Worm (Caenorhabditis elegans) whole organism, L4 larva: ENCODE data around the gene npp-3.

Source experiments
- T26A8.4 ChIP-seq: fragments of 200-800 bp; sonication (Bioruptor generic); IDR thresholded peaks from 2 replicates; pipeline ENCODE4 v1.3.6; 2022; ENCODE audit warnings: missing genetic modification characterization, missing compliant biosample characterization
- Y5F2A.4 ChIP-seq: fragments of 200-800 bp; sonication (Bioruptor generic); optimal IDR thresholded peaks from 2 replicates; lab custom pipeline; 2018; ENCODE audit warnings: mild to moderate bottlenecking, missing genetic modification characterization, missing compliant biosample characterization
- ceh-28 ChIP-seq: fragments of 150-350 bp; optimal IDR thresholded peaks from 2 replicates; lab custom pipeline; 2014; ENCODE audit warnings: missing biosample characterization, missing genetic modification reagents, missing genetic modification characterization
- ctbp-1 ChIP-seq: fragments of 200-800 bp; sonication (Bioruptor generic); IDR thresholded peaks from 2 replicates; pipeline ENCODE4 v1.3.6; 2022; ENCODE audit warnings: missing genetic modification reagents, missing genetic modification characterization, missing compliant biosample characterization
- fos-1 ChIP-seq: fragments of 150-350 bp; optimal IDR thresholded peaks from 2 replicates; lab custom pipeline; 2014; ENCODE audit warnings: missing biosample characterization, missing genetic modification characterization
- lin-38 ChIP-seq: fragments of 200-800 bp; sonication (Bioruptor generic); IDR thresholded peaks from 2 replicates; pipeline ENCODE4 v1.3.6; 2022; ENCODE audit warnings: missing genetic modification reagents, missing genetic modification characterization, missing compliant biosample characterization
- mdt-29 ChIP-seq: fragments of 200-800 bp; sonication (Bioruptor generic); IDR thresholded peaks from 2 replicates; pipeline ENCODE4 v1.3.6; 2022; ENCODE audit warnings: missing genetic modification reagents, missing genetic modification characterization, missing compliant biosample characterization
- pha-4 ChIP-seq, 2 experiments: fragments of 150-350 bp in 1 of 2; fragments of 200-800 bp in 1 of 2; sonication (Bioruptor generic) in 1 of 2; IDR thresholded peaks in 1 of 2; optimal IDR thresholded peaks in 1 of 2; 2 replicates each; pipeline versions ENCODE4 v1.3.6 to Lab custom; 2014 to 2022; ENCODE audit warnings: missing genetic modification characterization in 2 of 2, missing genetic modification reagents in 2 of 2, missing biosample characterization in 1 of 2, missing compliant biosample characterization in 1 of 2
- unc-62 ChIP-seq, 3 experiments: fragments of 150-350 bp in 1 of 3; sonication (generic microtip); optimal IDR thresholded peaks in 2 of 3; peaks in 1 of 3; 1 replicate in 1 of 3; 2 replicates in 2 of 3; lab custom pipeline; 2014 to 2017; ENCODE audit warnings: missing biosample characterization in 3 of 3, missing genetic modification characterization in 3 of 3, missing genetic modification reagents in 3 of 3, missing genotype in 1 of 3

DNA sequence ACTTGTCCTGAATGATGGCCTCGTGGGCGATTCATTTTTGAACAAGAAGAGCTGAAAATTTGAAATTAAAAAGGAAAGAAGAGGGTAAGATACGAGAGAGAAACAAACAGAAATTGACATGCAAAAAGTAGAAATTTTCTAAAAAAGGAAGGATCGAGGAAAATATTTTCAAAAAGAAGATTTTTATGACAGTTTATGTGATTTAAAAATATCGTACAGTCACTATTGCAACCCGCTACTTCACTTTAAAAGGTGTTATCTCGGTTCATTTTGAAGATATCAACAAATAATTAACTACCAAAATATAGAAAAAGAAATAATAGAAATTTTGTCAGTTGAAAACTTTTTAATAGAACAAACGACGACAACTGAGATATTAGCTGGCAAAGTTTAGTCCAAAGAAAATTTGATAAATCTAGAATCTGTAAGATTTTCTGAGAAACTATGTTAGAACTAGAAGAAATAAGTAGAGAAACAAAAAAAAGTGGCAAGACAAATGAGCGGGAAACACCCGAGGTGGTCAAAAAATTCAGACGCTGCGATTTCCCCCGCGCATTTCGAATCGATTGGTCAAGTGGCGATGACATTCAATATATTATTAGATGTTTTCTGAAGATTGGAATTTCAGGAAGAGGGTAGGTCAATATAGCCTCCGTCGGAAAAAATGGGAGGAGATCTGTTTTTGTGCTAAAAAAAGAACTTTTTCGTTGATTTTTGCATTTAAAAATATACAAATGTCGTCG is 50.9 kb downstream of the npp-3 start, which contains the start of gene Y6D1A.1:
- TF ChIP-seq fos-1 (tag; lab: Kevin White, UChicago): no peak
- TF ChIP-seq mdt-29: no peak
- no peak for TF ChIP-seq ctbp-1 (GFP tag; lab: Robert Waterston, UW)
- no peak for TF ChIP-seq ceh-28 (tag; lab: Kevin White, UChicago)
- no peak for TF ChIP-seq lin-38
- no peak for TF ChIP-seq pha-4 (GFP tag; IDR thresholded peaks at IDR 0.05; lab: Robert Waterston, UW)
- TF ChIP-seq pha-4 (tag; optimal IDR thresholded peaks at IDR 0.05; lab: Kevin White, UChicago): no peak
- peak in 1 of 2 experiments; percentile 55 for TF ChIP-seq unc-62 (GFP tag; optimal IDR thresholded peaks at IDR 0.05 in 1 of 2; lab: Kevin White, UChicago)
- TF ChIP-seq unc-62 (tag; optimal IDR thresholded peaks at IDR 0.05; lab: Kevin White, UChicago): no peak
- TF ChIP-seq T26A8.4: no peak
- no peak for TF ChIP-seq Y5F2A.4 (GFP tag; lab: Kevin White, UChicago)
